Worm (Caenorhabditis elegans) whole organism, L3 larva: ENCODE data around the gene C01G10.1.
A peak's percentile ranks its signal among the peaks of the same experiment; 100 is the strongest.

Experiments used
- R02D3.7 ChIP-seq: fragments of 150-350 bp; optimal IDR thresholded peaks from 2 replicates; lab custom pipeline; 2014; ENCODE audit warnings: missing biosample characterization, missing genetic modification characterization
- ZK546.5 ChIP-seq: sonication (generic microtip); optimal IDR thresholded peaks from 2 replicates; lab custom pipeline; 2017; ENCODE audit warnings: missing biosample characterization, missing genetic modification characterization
- aly-2 ChIP-seq: fragments of 150-350 bp; optimal IDR thresholded peaks from 2 replicates; lab custom pipeline; 2014; ENCODE audit warnings: missing biosample characterization, missing genetic modification characterization
- ama-1 ChIP-seq: fragments of 150-350 bp; optimal IDR thresholded peaks from 2 replicates; lab custom pipeline; 2018
- ceh-16 ChIP-seq: sonication (generic microtip); optimal IDR thresholded peaks from 2 replicates; lab custom pipeline; 2017; ENCODE audit warnings: missing biosample characterization, missing genetic modification characterization
- ceh-28 ChIP-seq: fragments of 150-350 bp; optimal IDR thresholded peaks from 2 replicates; lab custom pipeline; 2014; ENCODE audit warnings: missing biosample characterization, missing genetic modification reagents, missing genetic modification characterization
- ceh-82 ChIP-seq: fragments of 150-350 bp; optimal IDR thresholded peaks from 2 replicates; lab custom pipeline; 2014; ENCODE audit warnings: missing biosample characterization, missing genetic modification characterization
- ceh-9 ChIP-seq: sonication (generic microtip); optimal IDR thresholded peaks from 2 replicates; lab custom pipeline; 2018; ENCODE audit warnings: missing biosample characterization, missing genetic modification characterization
- daf-12 ChIP-seq: fragments of 150-350 bp; optimal IDR thresholded peaks from 2 replicates; lab custom pipeline; 2014; ENCODE audit warnings: missing biosample characterization, missing genetic modification reagents, missing genetic modification characterization
- egl-27 ChIP-seq: sonication (generic microtip); optimal IDR thresholded peaks from 4 replicates; lab custom pipeline; 2017; ENCODE audit warnings: missing biosample characterization, missing genetic modification reagents, missing genetic modification characterization
- egl-5 ChIP-seq: fragments of 150-350 bp; optimal IDR thresholded peaks from 2 replicates; lab custom pipeline; 2017; ENCODE audit warnings: missing biosample characterization, missing genetic modification reagents, missing genetic modification characterization, inconsistent platforms
- elt-1 ChIP-seq: fragments of 150-350 bp; optimal IDR thresholded peaks from 2 replicates; lab custom pipeline; 2014; ENCODE audit warnings: missing biosample characterization, missing genetic modification characterization
- elt-2 ChIP-seq: sonication (generic microtip); optimal IDR thresholded peaks from 2 replicates; lab custom pipeline; 2016; ENCODE audit warnings: missing genetic modification reagents, mild to moderate bottlenecking, missing genetic modification characterization, missing compliant biosample characterization
- elt-3 ChIP-seq, 3 experiments: fragments of 150-350 bp in 1 of 3; sonication (generic microtip) in 2 of 3; optimal IDR thresholded peaks; 2 replicates in 2 of 3; 4 replicates in 1 of 3; lab custom pipeline; 2014 to 2017; ENCODE audit warnings: missing biosample characterization in 3 of 3, missing genetic modification characterization in 3 of 3
- eor-1 ChIP-seq, 2 experiments: fragments of 150-350 bp; optimal IDR thresholded peaks; 2 replicates each; lab custom pipeline; 2014 to 2018; ENCODE audit warnings: missing biosample characterization in 2 of 2, missing genetic modification characterization in 2 of 2
- fkh-10 ChIP-seq: sonication (generic microtip); optimal IDR thresholded peaks from 2 replicates; lab custom pipeline; 2017; ENCODE audit warnings: missing biosample characterization, missing genetic modification reagents, missing genetic modification characterization
- fkh-2 ChIP-seq: fragments of 150-350 bp; optimal IDR thresholded peaks from 2 replicates; lab custom pipeline; 2014; ENCODE audit warnings: missing biosample characterization, missing genetic modification reagents, missing genetic modification characterization
- fos-1 ChIP-seq: fragments of 150-350 bp; optimal IDR thresholded peaks from 2 replicates; lab custom pipeline; 2014; ENCODE audit warnings: missing biosample characterization, missing genetic modification characterization
- hmg-11 ChIP-seq: sonication (generic microtip); optimal IDR thresholded peaks from 2 replicates; lab custom pipeline; 2016; ENCODE audit warnings: missing genetic modification characterization, missing compliant biosample characterization
- jun-1 ChIP-seq: fragments of 150-350 bp; optimal IDR thresholded peaks from 2 replicates; lab custom pipeline; 2014; ENCODE audit warnings: missing biosample characterization, missing genetic modification reagents, missing genetic modification characterization
- lin-15B ChIP-seq: fragments of 150-350 bp; optimal IDR thresholded peaks from 2 replicates; lab custom pipeline; 2014; ENCODE audit warnings: missing biosample characterization, missing genetic modification characterization
- lin-39 ChIP-seq: fragments of 150-350 bp; optimal IDR thresholded peaks from 2 replicates; lab custom pipeline; 2018; ENCODE audit warnings: missing biosample characterization, missing genetic modification reagents, missing genetic modification characterization
- lsy-12 ChIP-seq: sonication (generic microtip); optimal IDR thresholded peaks from 2 replicates; lab custom pipeline; 2016; ENCODE audit warnings: mild to moderate bottlenecking, missing genetic modification characterization, missing compliant biosample characterization
- mdl-1 ChIP-seq: fragments of 150-350 bp; optimal IDR thresholded peaks from 2 replicates; lab custom pipeline; 2014; ENCODE audit warnings: missing biosample characterization, missing genetic modification characterization
- mml-1 ChIP-seq: fragments of 150-350 bp; sonication (generic microtip); optimal IDR thresholded peaks from 3 replicates; lab custom pipeline; 2014; ENCODE audit warnings: missing biosample characterization, missing genetic modification characterization
- nfya-1 ChIP-seq: sonication (generic microtip); optimal IDR thresholded peaks from 2 replicates; lab custom pipeline; 2017; ENCODE audit warnings: missing genetic modification characterization, mild to moderate bottlenecking, missing compliant biosample characterization, antibody characterized with exemption, moderate library complexity; ENCODE audit not compliant: insufficient read depth
- nhr-11 ChIP-seq: fragments of 150-350 bp; optimal IDR thresholded peaks from 2 replicates; lab custom pipeline; 2014; ENCODE audit warnings: missing biosample characterization, missing genetic modification characterization
- nhr-12 ChIP-seq: fragments of 150-350 bp; optimal IDR thresholded peaks from 2 replicates; lab custom pipeline; 2014; ENCODE audit warnings: missing biosample characterization, missing genetic modification characterization
- nhr-23 ChIP-seq: fragments of 150-350 bp; optimal IDR thresholded peaks from 2 replicates; lab custom pipeline; 2014; ENCODE audit warnings: missing biosample characterization, missing genetic modification reagents, missing genetic modification characterization
- nhr-237 ChIP-seq: fragments of 150-350 bp; optimal IDR thresholded peaks from 2 replicates; lab custom pipeline; 2014; ENCODE audit warnings: missing biosample characterization, missing genetic modification characterization
- nhr-25 ChIP-seq: sonication (generic microtip); optimal IDR thresholded peaks from 2 replicates; lab custom pipeline; 2017; ENCODE audit warnings: missing biosample characterization, missing genetic modification characterization
- nhr-28 ChIP-seq: fragments of 150-350 bp; optimal IDR thresholded peaks from 2 replicates; lab custom pipeline; 2014; ENCODE audit warnings: missing biosample characterization, missing genetic modification characterization
- nhr-43 ChIP-seq: sonication (generic microtip); optimal IDR thresholded peaks from 2 replicates; lab custom pipeline; 2016; ENCODE audit warnings: mild to moderate bottlenecking, missing genetic modification characterization, missing compliant biosample characterization; ENCODE audit not compliant: poor library complexity, severe bottlenecking
- nhr-67 ChIP-seq: fragments of 150-350 bp; optimal IDR thresholded peaks from 2 replicates; lab custom pipeline; 2014; ENCODE audit warnings: missing biosample characterization, missing genetic modification characterization
- nhr-76 ChIP-seq: fragments of 150-350 bp; sonication (generic microtip); optimal IDR thresholded peaks from 5 replicates; lab custom pipeline; 2014; ENCODE audit warnings: missing biosample characterization, missing genetic modification characterization
- nhr-77 ChIP-seq: fragments of 150-350 bp; optimal IDR thresholded peaks from 2 replicates; lab custom pipeline; 2014; ENCODE audit warnings: missing biosample characterization, missing genetic modification characterization
- pha-4 ChIP-seq: fragments of 150-350 bp; optimal IDR thresholded peaks from 2 replicates; lab custom pipeline; 2014; ENCODE audit warnings: missing biosample characterization, missing genetic modification reagents, missing genetic modification characterization
- pqm-1 ChIP-seq: fragments of 150-350 bp; optimal IDR thresholded peaks from 2 replicates; lab custom pipeline; 2017; ENCODE audit warnings: missing biosample characterization, missing genetic modification characterization, inconsistent platforms
- sea-2 ChIP-seq: fragments of 150-350 bp; sonication (generic microtip); optimal IDR thresholded peaks from 4 replicates; lab custom pipeline; 2014; ENCODE audit warnings: missing biosample characterization, missing genetic modification reagents, missing genetic modification characterization
- skn-1 ChIP-seq: fragments of 150-350 bp; optimal IDR thresholded peaks from 2 replicates; lab custom pipeline; 2014; ENCODE audit warnings: missing biosample characterization, missing genetic modification characterization
- snpc-4 ChIP-seq: fragments of 150-350 bp; optimal IDR thresholded peaks from 2 replicates; lab custom pipeline; 2014; ENCODE audit warnings: missing biosample characterization, missing genetic modification characterization
- tbx-2 ChIP-seq: sonication (generic microtip); optimal IDR thresholded peaks from 2 replicates; lab custom pipeline; 2016; ENCODE audit warnings: mild to moderate bottlenecking, missing genetic modification characterization, missing compliant biosample characterization
- unc-39 ChIP-seq: sonication (generic microtip); optimal IDR thresholded peaks from 4 replicates; lab custom pipeline; 2017; ENCODE audit warnings: missing biosample characterization, missing genetic modification characterization
- unc-62 ChIP-seq: fragments of 150-350 bp; sonication (generic microtip); optimal IDR thresholded peaks from 4 replicates; lab custom pipeline; 2014; ENCODE audit warnings: missing biosample characterization, missing genetic modification reagents, missing genetic modification characterization
- zag-1 ChIP-seq: fragments of 150-350 bp; optimal IDR thresholded peaks from 2 replicates; lab custom pipeline; 2014; ENCODE audit warnings: missing biosample characterization, missing genetic modification characterization
- ztf-11 ChIP-seq: fragments of 150-350 bp; optimal IDR thresholded peaks from 2 replicates; lab custom pipeline; 2014; ENCODE audit warnings: missing biosample characterization, missing genetic modification characterization
- ztf-4 ChIP-seq: fragments of 150-350 bp; optimal IDR thresholded peaks from 2 replicates; lab custom pipeline; 2014; ENCODE audit warnings: missing biosample characterization, missing genetic modification characterization

C01G10.1 gene

ce11 chrV:15069435-15069985, 30.0 kb upstream of the C01G10.1 start:
- TF ChIP-seq nhr-23 (no peak), nhr-11 (tag; lab: Kevin White, UChicago) (no peak), ztf-11 (tag; lab: Kevin White, UChicago) (no peak), fkh-10 (GFP tag; lab: Kevin White, UChicago) (peak; percentile 52), nhr-28 (tag; lab: Kevin White, UChicago) (no peak), nhr-237 (tag; lab: Kevin White, UChicago) (no peak), elt-2 (no peak)

- TF ChIP-seq nhr-25 (tag; lab: Kevin White, UChicago) = no peak
- TF ChIP-seq nhr-67 = no peak
- peak; percentile 5 for TF ChIP-seq nhr-23
- peak; percentile 54 for TF ChIP-seq fkh-10 (GFP tag; lab: Kevin White, UChicago)
- peak; percentile 62 for TF ChIP-seq egl-5 (tag; lab: Kevin White, UChicago)
- peak; percentile 61 for TF ChIP-seq snpc-4
- no peak for TF ChIP-seq ceh-9 (tag; lab: Kevin White, UChicago)
- TF ChIP-seq lin-39 (tag; lab: Kevin White, UChicago) = peak; percentile 96
- TF ChIP-seq ztf-4 (tag; lab: Kevin White, UChicago) = no peak
- TF ChIP-seq nhr-43 (tag; lab: Kevin White, UChicago) = peak; percentile 42
- TF ChIP-seq egl-27 = peak; percentile 68
- TF ChIP-seq ZK546.5 (tag; lab: Kevin White, UChicago) = no peak
- peak; percentile 59 for TF ChIP-seq ceh-28 (tag; lab: Kevin White, UChicago)
- TF ChIP-seq elt-1 (tag; lab: Kevin White, UChicago) = no peak
- no peak for TF ChIP-seq pqm-1 (tag; lab: Kevin White, UChicago)
- TF ChIP-seq ama-1 = peak; percentile 8
- no peak for TF ChIP-seq daf-12 (tag; lab: Kevin White, UChicago)
- no peak for TF ChIP-seq nhr-28 (tag; lab: Kevin White, UChicago)
- peak; percentile 58 for TF ChIP-seq R02D3.7 (tag; lab: Kevin White, UChicago)
- no peak for TF ChIP-seq mml-1 (tag; lab: Kevin White, UChicago)
- TF ChIP-seq unc-62 (GFP tag; lab: Kevin White, UChicago) = peak; percentile 81
- no peak for TF ChIP-seq skn-1
- TF ChIP-seq lsy-12 (tag; lab: Kevin White, UChicago) = peak; percentile 54
- peak; percentile 81 for TF ChIP-seq nfya-1 (tag; lab: Kevin White, UChicago)
- TF ChIP-seq nhr-237 (tag; lab: Kevin White, UChicago) = no peak
- no peak for TF ChIP-seq fos-1 (tag; lab: Kevin White, UChicago)
- no peak for TF ChIP-seq jun-1
- TF ChIP-seq lin-15B (tag; lab: Kevin White, UChicago) = peak; percentile 62
- TF ChIP-seq ztf-11 (tag; lab: Kevin White, UChicago) = no peak
- no peak for TF ChIP-seq nhr-77 (tag; lab: Kevin White, UChicago)
- TF ChIP-seq hmg-11 (tag; lab: Kevin White, UChicago) = peak; percentile 89
- TF ChIP-seq elt-3 (tag; optimal IDR thresholded peaks at IDR 0.05; lab: Kevin White, UChicago) = no peak
- TF ChIP-seq nhr-76 = no peak
- TF ChIP-seq eor-1 (tag; optimal IDR thresholded peaks at IDR 0.05; lab: Kevin White, UChicago) = no peak
- TF ChIP-seq ceh-16 (tag; lab: Kevin White, UChicago) = no peak
- TF ChIP-seq fkh-2 (tag; lab: Kevin White, UChicago) = no peak
- no peak for TF ChIP-seq ceh-82
- TF ChIP-seq unc-39 (tag; lab: Kevin White, UChicago) = no peak
- TF ChIP-seq tbx-2 = peak; percentile 74
- TF ChIP-seq aly-2 (tag; lab: Kevin White, UChicago) = no peak
- peak; percentile 2 for TF ChIP-seq sea-2 (GFP tag; lab: Kevin White, UChicago)
- peak; percentile 73 for TF ChIP-seq zag-1 (tag; lab: Kevin White, UChicago)
- peak; percentile 0 for TF ChIP-seq elt-2
- TF ChIP-seq nhr-12 (tag; lab: Kevin White, UChicago) = no peak
- no peak for TF ChIP-seq mdl-1 (tag; lab: Kevin White, UChicago)
- peak; percentile 89 for TF ChIP-seq pha-4 (tag; lab: Kevin White, UChicago)
- TF ChIP-seq nhr-11 (tag; lab: Kevin White, UChicago) = peak; percentile 56
These were observed 28.3 kb upstream of the C01G10.1 start, which contains the start of gene unc-76 for ce11 chrV:15071015-15071810. unc-76 (plus strand) TSS chrV:15071760.
